Fruit fly (Drosophila melanogaster): ENCODE results near the gene CG34030.

CG34030 gene

DNA sequence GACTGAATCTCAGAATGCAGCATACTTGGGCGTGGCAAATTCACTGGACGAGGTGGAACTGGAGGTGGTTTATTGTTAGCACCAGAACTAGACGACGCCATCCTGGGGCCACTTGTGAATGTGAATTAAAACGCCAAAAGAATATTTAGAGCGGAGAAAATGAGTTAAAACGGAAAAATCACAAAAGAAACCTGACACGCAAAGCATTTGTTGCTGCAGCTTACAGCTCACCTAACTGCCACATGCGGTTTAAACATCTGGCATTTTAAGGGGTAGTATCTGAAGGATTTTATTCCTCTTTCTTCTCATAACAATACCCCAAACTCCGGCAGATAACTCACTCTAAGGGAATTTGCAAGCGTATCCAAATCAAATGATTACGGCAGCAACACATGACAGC is at the start of gene CG34030:
CG34030 (minus strand) TSS at position 101 of the 400 bp plus-strand sequence.
- no peak for TF ChIP-seq CG8478 (optimal IDR thresholded peaks at IDR 0.05)
- TF ChIP-seq CTCF (optimal IDR thresholded peaks at IDR 0.05) = no peak

DNA sequence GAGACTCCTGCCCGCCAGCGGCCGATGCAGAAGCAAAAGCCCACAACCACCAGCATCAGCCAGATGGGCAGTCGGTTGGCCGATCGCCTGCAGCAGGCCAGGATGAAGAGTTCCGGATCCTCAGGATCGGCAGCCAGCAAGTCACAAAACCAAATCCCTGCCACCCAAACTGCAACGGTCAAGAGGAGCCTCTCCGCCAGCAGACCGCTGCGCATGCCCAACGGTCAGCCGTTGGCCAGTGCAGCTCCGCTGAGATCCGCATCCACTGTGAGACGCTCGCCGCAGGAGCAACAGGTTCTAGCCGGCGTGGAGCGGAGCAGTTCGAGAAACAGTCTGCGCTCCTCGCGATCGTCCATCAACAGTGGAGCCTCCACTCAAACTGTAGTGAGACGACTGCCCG is 47.1 kb upstream of the CG34030 start:
- TF ChIP-seq CG8478 (optimal IDR thresholded peaks at IDR 0.05) (no peak), CTCF (optimal IDR thresholded peaks at IDR 0.05) (no peak)

DNA sequence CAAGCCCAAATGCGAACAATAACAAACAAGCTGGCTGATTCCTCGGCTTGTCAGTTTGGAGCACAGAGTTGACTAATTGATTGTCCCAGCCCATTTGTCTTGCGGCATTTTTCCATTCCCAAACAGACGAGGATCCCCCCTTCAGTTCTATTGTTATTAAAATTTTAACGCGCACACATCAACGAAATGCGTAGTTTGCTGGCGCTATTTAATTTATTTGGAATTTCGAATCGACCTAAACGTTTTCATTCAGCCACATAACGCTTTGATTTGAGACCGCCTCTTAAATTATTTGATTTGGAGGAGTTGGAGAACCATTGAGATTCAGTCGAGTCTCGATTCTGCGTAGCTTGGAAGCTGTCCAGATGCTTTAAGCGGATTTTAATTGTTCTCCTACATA is 40.9 kb upstream of the CG34030 start:
- TF ChIP-seq CTCF (optimal IDR thresholded peaks at IDR 0.05) (no peak), CG8478 (optimal IDR thresholded peaks at IDR 0.05) (no peak)

DNA sequence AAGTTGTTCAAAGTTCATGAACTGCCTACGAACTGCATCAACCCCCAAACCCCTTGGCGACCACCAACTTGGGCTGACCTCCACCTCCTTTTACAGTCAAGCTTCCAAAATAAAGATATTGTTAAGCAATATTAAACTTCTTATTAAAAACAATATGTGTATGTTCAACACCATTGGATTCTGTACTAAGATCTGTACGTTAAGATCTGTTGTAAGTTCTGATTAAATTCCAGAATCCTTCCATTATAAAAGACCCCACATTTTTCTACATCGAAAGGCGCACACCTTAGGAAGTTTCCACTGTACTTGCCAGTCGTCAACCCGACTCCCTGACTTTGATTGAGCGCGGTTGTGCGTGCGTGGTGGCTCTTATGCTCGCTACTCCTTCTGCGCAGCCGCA is 38.0 kb upstream of the CG34030 start:
- TF ChIP-seq CG8478 (optimal IDR thresholded peaks at IDR 0.05) = no peak
- no peak for TF ChIP-seq CTCF (optimal IDR thresholded peaks at IDR 0.05)

DNA sequence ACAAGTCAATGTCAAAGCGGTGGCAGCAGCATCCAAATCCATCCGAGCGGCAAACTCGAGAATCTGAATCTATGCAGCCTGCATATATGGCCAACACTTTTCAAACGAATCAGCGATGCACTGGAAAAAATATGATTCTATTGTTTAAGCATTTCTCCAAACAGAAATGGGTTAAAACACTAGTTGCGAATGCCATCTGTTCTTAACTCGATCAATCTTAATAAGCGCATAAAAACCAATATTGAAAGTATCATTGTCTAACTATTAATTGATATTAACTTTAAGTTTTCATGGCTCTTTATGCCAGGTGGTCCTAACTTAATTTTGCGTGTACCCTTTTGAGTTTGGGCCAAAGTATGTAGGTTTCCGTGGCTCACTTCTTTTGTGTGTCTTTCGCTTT is 30.6 kb upstream of the CG34030 start:
- TF ChIP-seq CG8478 (optimal IDR thresholded peaks at IDR 0.05) (no peak), CTCF (optimal IDR thresholded peaks at IDR 0.05) (no peak)

DNA sequence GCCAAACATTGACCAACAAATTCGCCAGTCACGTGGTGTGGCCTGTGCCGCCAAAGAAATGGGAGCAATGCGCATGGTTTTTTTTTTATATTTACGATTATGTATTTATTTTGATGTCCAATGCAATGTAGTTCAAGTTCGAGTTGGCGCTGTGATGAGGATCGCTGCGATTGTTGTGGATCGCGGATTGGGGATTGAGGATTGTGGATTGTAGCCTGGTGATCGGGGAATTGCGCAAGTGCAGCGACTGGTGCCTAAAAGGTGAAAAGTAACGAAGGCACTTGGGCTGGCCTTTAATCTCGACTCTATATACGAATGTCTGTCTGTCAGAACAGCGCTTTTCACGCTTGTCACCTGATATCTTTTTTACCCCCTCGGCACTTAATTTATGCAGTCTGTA is 29.4 kb upstream of the CG34030 start:
- TF ChIP-seq CTCF (optimal IDR thresholded peaks at IDR 0.05) = no peak

DNA sequence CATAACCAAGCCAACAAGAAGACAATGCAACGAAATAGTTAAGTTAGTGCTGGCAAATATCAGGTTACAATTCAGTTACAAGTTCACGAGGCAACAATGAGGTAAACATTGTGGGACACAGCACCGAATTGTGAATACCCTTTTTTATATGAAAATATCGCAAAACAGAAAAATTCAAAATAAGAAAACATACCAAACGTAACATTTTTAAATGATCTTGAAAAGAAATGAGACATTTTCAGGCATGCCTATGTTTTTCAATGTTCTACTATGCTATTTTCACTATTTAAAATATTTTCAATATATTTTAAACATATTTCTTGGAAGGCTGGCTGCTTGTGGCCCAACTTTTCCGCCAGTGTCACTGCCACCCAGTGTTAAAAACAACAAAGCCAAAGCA is 28.9 kb upstream of the CG34030 start:
- TF ChIP-seq CTCF (optimal IDR thresholded peaks at IDR 0.05) (no peak), CG8478 (optimal IDR thresholded peaks at IDR 0.05) (no peak)

DNA sequence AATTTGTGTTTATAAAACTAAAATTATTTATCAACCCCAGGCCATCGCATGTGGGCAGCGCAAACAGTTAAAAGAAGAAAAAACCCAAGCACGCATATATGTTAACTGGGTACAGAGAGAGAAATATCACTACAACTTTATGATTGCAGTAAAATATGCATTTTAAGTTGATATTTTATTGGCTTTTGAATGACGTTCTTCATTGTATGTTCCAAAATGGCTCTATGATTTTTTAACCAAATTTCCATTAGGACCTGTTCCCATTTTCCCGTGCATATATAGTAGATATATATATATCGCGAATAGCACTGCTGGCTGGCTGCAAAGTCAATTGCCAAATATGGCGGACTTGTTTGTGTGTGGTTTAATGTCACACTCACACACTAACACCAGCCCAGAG is 21.5 kb upstream of the CG34030 start:
- TF ChIP-seq CTCF (optimal IDR thresholded peaks at IDR 0.05) (no peak), CG8478 (optimal IDR thresholded peaks at IDR 0.05) (no peak)

DNA sequence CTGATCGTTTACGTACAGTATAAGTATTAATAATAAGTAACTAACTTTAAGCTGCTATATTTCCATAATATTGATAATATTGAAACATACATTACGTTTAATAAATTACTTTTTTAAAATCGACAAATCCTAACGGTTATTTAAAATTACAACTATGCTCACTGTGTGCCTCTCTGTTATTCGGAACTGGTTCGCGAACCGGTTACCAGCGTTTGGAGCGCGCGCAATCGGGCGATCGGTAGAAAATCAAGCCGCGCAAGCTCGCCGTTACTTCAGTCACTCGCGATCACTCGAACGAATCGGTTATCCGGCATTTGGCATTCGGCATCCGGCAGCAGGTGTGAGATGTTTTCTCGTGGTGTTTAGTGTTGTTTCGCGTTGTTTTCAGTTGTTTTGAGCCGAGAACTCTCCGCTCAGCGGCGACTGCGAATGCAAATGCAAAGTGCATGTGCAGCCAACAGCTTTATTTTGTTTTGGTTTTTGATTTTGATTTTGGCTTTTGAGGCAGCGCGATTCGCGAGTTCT is 19.6 kb upstream of the CG34030 start, which contains the start of gene form3:
form3 (plus strand) TSS at position 271 of the 525 bp plus-strand sequence.
- no peak for TF ChIP-seq CG8478 (optimal IDR thresholded peaks at IDR 0.05)
- no peak for TF ChIP-seq CTCF (optimal IDR thresholded peaks at IDR 0.05)

DNA sequence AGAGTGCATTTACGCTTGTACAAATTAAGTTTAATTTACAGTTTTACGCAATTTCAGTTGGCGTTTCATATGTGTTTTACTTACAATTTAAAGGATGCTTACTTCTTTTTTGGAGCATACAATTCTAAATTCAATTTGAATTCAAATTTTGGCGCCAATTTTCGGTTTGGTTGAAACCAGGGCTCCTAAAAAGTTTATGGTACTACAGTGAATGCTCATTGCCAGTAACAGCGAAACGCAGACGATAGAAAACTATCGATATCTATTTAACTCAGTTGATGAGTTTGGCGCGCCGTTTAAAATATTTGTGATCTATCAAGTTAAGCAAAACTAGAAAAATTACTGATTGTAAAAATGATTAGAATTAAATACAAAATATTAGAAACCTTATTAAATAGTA is 19.0 kb upstream of the CG34030 start:
- TF ChIP-seq CTCF (optimal IDR thresholded peaks at IDR 0.05) (no peak), CG8478 (optimal IDR thresholded peaks at IDR 0.05) (no peak)

DNA sequence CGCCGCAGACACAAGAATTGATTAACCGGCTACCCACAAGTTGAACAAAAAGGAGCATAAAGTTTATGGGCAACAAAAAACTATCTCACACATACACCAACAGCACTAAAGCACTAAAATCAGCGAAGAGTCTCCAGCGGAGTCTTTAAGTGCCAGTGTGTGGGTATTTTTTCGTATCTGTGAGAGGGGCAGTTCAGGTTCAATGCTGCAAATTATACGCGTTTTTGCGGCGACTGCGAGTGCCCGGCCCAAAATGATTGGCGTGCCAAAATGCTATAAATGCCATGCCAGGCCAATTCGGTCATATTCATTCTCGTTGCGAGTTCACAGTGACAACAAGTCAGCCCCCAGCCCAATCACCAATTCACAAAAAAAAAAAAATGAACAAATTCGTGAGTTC is 17.9 kb upstream of the CG34030 start, which contains the start of gene Cpr65Ec:
Cpr65Ec (plus strand) TSS at position 301 of the 400 bp plus-strand sequence.
- TF ChIP-seq CTCF (optimal IDR thresholded peaks at IDR 0.05) = no peak
- no peak for TF ChIP-seq CG8478 (optimal IDR thresholded peaks at IDR 0.05)

DNA sequence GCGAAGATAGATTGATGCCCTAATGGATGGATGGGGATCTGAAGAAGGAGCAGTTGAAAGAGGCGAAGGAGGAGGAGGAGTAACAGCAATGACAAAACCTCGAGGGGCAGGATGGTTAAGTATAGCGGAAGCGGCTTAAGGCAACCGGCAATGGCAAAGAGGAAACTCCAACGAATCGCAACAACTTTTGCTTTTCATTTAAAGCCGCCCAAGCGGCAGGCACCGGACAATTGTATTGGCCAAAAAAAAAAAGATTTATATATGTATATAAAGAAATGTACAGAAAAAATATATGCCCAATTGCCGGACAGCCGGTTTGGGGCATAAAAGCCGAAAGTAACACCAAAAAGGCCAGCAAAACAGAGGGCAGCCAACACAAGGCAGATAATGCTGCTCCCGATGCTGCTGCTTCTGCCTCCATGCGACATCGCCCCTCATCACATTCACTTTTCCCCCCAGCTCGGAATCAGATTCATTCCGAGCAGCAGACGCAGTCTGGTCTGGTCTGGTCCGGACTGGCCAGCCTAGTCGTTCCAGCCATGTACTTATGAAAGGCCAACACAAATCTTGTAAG is 16.4 kb upstream of the CG34030 start:
- TF ChIP-seq CTCF (optimal IDR thresholded peaks at IDR 0.05) = no peak
- no peak for TF ChIP-seq CG8478 (optimal IDR thresholded peaks at IDR 0.05)

DNA sequence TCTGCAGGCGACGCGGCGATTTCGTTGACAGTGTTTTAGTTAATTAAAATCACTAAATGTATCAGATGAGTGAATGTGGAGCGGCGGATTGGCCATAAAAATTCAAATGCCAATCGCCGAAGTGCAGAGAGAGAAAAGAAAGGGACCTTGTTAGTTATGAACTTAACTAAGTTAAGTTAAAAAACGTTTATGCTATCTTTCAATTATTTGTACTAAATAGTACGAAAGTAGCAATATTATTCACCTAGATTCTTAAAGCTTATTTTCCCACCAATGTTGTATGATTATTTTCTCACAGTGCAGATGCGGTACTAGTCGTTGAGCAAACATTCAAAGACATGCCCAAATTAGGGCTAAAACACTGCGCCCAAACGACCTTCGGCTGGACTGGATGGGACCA is 15.7 kb upstream of the CG34030 start:
- TF ChIP-seq CTCF (optimal IDR thresholded peaks at IDR 0.05) (no peak), CG8478 (optimal IDR thresholded peaks at IDR 0.05) (no peak)

DNA sequence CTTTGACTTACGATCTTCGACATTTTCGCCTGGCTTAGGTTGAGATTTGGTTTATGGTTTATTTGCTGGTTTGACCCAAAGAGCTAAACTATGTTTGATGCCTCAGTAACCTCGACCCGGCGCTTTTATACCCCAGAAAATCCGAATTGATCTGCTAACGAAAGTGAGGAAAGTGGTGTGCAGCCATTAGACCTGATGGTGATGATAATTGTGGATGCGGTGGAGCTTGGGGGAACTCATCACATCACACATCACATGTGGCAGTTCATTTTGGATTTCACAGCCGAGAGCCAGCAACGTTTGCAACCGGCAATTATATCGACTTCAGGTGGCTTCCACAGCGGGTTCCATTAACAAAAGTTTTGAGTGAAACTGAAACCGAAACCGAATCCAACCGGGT is 13.6 kb upstream of the CG34030 start, which contains the start of gene Cpr65Eb:
Cpr65Eb (minus strand) TSS at position 101 of the 400 bp plus-strand sequence.
- TF ChIP-seq CTCF (optimal IDR thresholded peaks at IDR 0.05) (no peak), CG8478 (optimal IDR thresholded peaks at IDR 0.05) (no peak)

DNA sequence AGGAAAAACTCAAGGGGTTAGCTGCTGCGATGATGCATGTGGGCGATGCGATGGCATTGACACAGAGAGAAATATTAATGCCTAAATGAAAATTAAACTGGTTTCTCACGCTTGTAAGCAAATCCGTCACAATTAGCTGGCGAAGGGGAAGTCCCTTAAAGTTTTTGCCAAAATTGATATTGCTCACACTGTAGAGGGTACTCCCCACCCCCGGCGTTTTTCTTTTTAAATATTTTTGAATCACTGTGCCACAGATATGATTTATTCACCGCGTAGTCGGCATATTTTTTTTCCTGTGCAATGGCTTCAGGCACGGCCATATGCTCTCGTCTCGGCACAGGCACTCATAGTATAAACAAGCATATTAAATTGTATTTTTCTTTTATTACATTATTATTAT is 12.3 kb upstream of the CG34030 start:
- TF ChIP-seq CTCF (optimal IDR thresholded peaks at IDR 0.05) (no peak), CG8478 (optimal IDR thresholded peaks at IDR 0.05) (no peak)

DNA sequence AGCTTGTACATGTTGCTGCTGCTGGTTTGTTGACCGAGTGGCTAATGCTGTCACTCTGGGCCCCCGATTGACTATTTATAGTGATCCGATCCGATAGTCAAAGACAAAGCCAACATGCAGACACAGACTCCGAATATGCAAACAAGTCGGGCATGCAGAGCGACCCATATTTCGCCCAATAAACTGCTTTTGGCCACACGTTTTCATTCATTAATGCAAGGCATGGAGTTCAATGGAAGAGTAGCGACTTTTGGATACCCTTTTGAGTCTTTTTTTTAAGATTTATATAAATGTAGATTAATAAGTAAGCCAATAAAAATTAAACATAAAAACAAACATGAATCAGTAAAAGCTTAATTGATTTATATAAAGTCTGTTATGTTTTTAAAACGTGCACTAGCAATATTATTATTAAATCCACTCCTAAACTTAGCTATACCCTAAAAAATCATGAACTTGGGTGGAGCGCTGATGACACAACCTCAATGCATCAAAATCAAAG is 11.6 kb upstream of the CG34030 start, which contains the start of gene Cpr65Ea:
Cpr65Ea (minus strand) TSS at position 51 of the 502 bp plus-strand sequence.
- TF ChIP-seq CG8478 (optimal IDR thresholded peaks at IDR 0.05) = no peak
- no peak for TF ChIP-seq CTCF (optimal IDR thresholded peaks at IDR 0.05)

All from S2 (cell line).